Worm (Caenorhabditis elegans) whole organism, L4 larva: ENCODE results near the gene C26D10.7.

ENCODE experiments used
- T20F7.1 ChIP-seq: fragments of 200-800 bp; sonication (Bioruptor generic); optimal IDR thresholded peaks from 2 replicates; lab custom pipeline; 2018; ENCODE audit warnings: mild to moderate bottlenecking, missing genetic modification characterization, missing compliant biosample characterization
- T26A8.4 ChIP-seq: fragments of 200-800 bp; sonication (Bioruptor generic); IDR thresholded peaks from 2 replicates; pipeline ENCODE4 v1.3.6; 2022; ENCODE audit warnings: missing genetic modification characterization, missing compliant biosample characterization
- Y105C5A.15 ChIP-seq: fragments of 200-800 bp; sonication (Bioruptor generic); IDR thresholded peaks from 2 replicates; pipeline ENCODE4 v1.3.6; 2022; ENCODE audit warnings: missing genetic modification characterization, missing compliant biosample characterization
- Y48G9A.11 ChIP-seq: fragments of 200-800 bp; sonication (Bioruptor generic); IDR thresholded peaks from 2 replicates; pipeline ENCODE4 v1.3.6; 2022; ENCODE audit warnings: missing genetic modification reagents, missing genetic modification characterization, missing compliant biosample characterization
- ZK546.5 ChIP-seq, 2 experiments: sonication (generic microtip); optimal IDR thresholded peaks; 2 replicates each; lab custom pipeline; 2017; ENCODE audit warnings: missing biosample characterization in 2 of 2, missing genetic modification characterization in 2 of 2
- ama-1 ChIP-seq: fragments of 150-350 bp; optimal IDR thresholded peaks from 2 replicates; lab custom pipeline; 2014; ENCODE audit warnings: inconsistent platforms, mixed read lengths
- ceh-28 ChIP-seq: fragments of 150-350 bp; optimal IDR thresholded peaks from 2 replicates; lab custom pipeline; 2014; ENCODE audit warnings: missing biosample characterization, missing genetic modification reagents, missing genetic modification characterization
- ceh-44 ChIP-seq: fragments of 200-800 bp; sonication (Bioruptor generic); IDR thresholded peaks from 2 replicates; pipeline ENCODE4 v1.3.6; 2022; ENCODE audit warnings: missing genetic modification reagents, missing genetic modification characterization, missing compliant biosample characterization
- cey-2 ChIP-seq: sonication (generic microtip); optimal IDR thresholded peaks from 3 replicates; lab custom pipeline; 2017; ENCODE audit warnings: missing genetic modification characterization, mild to moderate bottlenecking, missing compliant biosample characterization, antibody characterized with exemption, borderline replicate concordance; ENCODE audit not compliant: insufficient read depth
- ctbp-1 ChIP-seq: fragments of 200-800 bp; sonication (Bioruptor generic); IDR thresholded peaks from 2 replicates; pipeline ENCODE4 v1.3.6; 2022; ENCODE audit warnings: missing genetic modification reagents, missing genetic modification characterization, missing compliant biosample characterization
- dmd-8 ChIP-seq: fragments of 200-800 bp; sonication (Bioruptor generic); IDR thresholded peaks from 2 replicates; pipeline ENCODE4 v1.3.6; 2022; ENCODE audit warnings: missing genetic modification characterization, missing compliant biosample characterization
- duxl-1 ChIP-seq: sonication (generic microtip); optimal IDR thresholded peaks from 2 replicates; lab custom pipeline; 2016; ENCODE audit warnings: mild to moderate bottlenecking, missing genetic modification characterization, moderate library complexity, missing compliant biosample characterization; ENCODE audit not compliant: poor library complexity
- egl-27 ChIP-seq: sonication (generic microtip); optimal IDR thresholded peaks from 3 replicates; lab custom pipeline; 2017; ENCODE audit warnings: missing biosample characterization, missing genetic modification reagents, missing genetic modification characterization
- hlh-30 ChIP-seq: sonication (generic microtip); optimal IDR thresholded peaks from 2 replicates; lab custom pipeline; 2017; ENCODE audit warnings: antibody characterized with exemption, mild to moderate bottlenecking, missing genetic modification characterization, missing compliant biosample characterization; ENCODE audit not compliant: insufficient read depth
- lim-7 ChIP-seq: fragments of 200-800 bp; sonication (Bioruptor generic); IDR thresholded peaks from 2 replicates; pipeline ENCODE4 v1.3.6; 2022; ENCODE audit warnings: missing genetic modification characterization, missing compliant biosample characterization
- lin-1 ChIP-seq: fragments of 200-800 bp; sonication (Bioruptor generic); IDR thresholded peaks from 2 replicates; pipeline ENCODE4 v1.3.6; 2022; ENCODE audit warnings: missing genetic modification reagents, missing genetic modification characterization, missing compliant biosample characterization
- lin-39 ChIP-seq: fragments of 150-350 bp; optimal IDR thresholded peaks from 2 replicates; lab custom pipeline; 2014; ENCODE audit warnings: missing biosample characterization, missing genetic modification reagents, missing genetic modification characterization
- lsy-2 ChIP-seq, 2 experiments: fragments of 150-350 bp in 1 of 2; sonication (generic microtip) in 1 of 2; optimal IDR thresholded peaks; 2 replicates each; lab custom pipeline; 2014 to 2017; ENCODE audit warnings: missing biosample characterization in 2 of 2, missing genetic modification characterization in 2 of 2
- madf-5 ChIP-seq, 2 experiments: fragments of 200-800 bp; sonication (Bioruptor generic); IDR thresholded peaks; 2 replicates each; pipeline ENCODE4 v1.3.6; 2022; ENCODE audit warnings: missing compliant biosample characterization in 2 of 2, missing genetic modification characterization in 2 of 2
- mdl-1 ChIP-seq, 2 experiments: fragments of 150-350 bp in 1 of 2; sonication (generic microtip) in 1 of 2; optimal IDR thresholded peaks; 2 replicates each; lab custom pipeline; 2014 to 2017; ENCODE audit warnings: missing biosample characterization in 2 of 2, missing genetic modification characterization in 2 of 2
- mep-1 ChIP-seq: fragments of 150-350 bp; sonication (generic microtip); optimal IDR thresholded peaks from 3 replicates; lab custom pipeline; 2014; ENCODE audit warnings: missing biosample characterization, missing genetic modification characterization
- mxl-2 ChIP-seq: fragments of 200-800 bp; sonication (Bioruptor generic); conservative IDR thresholded peaks from 2 replicates; pipeline ENCODE4 v1.3.6; 2022; ENCODE audit warnings: missing genetic modification reagents, missing genetic modification characterization, missing compliant biosample characterization
- mxl-3 ChIP-seq: fragments of 200-800 bp; sonication (Bioruptor generic); optimal IDR thresholded peaks from 2 replicates; lab custom pipeline; 2018; ENCODE audit warnings: mild to moderate bottlenecking, missing genetic modification characterization, missing compliant biosample characterization
- nhr-111 ChIP-seq: fragments of 200-800 bp; sonication (Bioruptor generic); optimal IDR thresholded peaks from 2 replicates; lab custom pipeline; 2018; ENCODE audit warnings: mild to moderate bottlenecking, missing genetic modification characterization, missing compliant biosample characterization
- nhr-237 ChIP-seq: sonication (generic microtip); optimal IDR thresholded peaks from 2 replicates; lab custom pipeline; 2017; ENCODE audit warnings: missing biosample characterization, missing genetic modification characterization
- nhr-28 ChIP-seq: fragments of 150-350 bp; optimal IDR thresholded peaks from 2 replicates; lab custom pipeline; 2014; ENCODE audit warnings: missing biosample characterization, missing genetic modification characterization
- nhr-6 ChIP-seq: fragments of 150-350 bp; optimal IDR thresholded peaks from 2 replicates; lab custom pipeline; 2014; ENCODE audit warnings: missing biosample characterization, missing genetic modification characterization
- nhr-76 ChIP-seq: fragments of 150-350 bp; optimal IDR thresholded peaks from 2 replicates; lab custom pipeline; 2014; ENCODE audit warnings: missing biosample characterization, missing genetic modification characterization
- nhr-77 ChIP-seq: fragments of 150-350 bp; optimal IDR thresholded peaks from 2 replicates; lab custom pipeline; 2014; ENCODE audit warnings: missing biosample characterization, missing genetic modification characterization
- php-3 ChIP-seq: fragments of 200-800 bp; sonication (Bioruptor generic); IDR thresholded peaks from 2 replicates; pipeline ENCODE4 v1.3.6; 2022; ENCODE audit warnings: missing genetic modification reagents, missing genetic modification characterization, missing compliant biosample characterization
- set-16 ChIP-seq: fragments of 200-800 bp; sonication (Bioruptor generic); IDR thresholded peaks from 2 replicates; pipeline ENCODE4 v1.3.6; 2022; ENCODE audit warnings: missing genetic modification reagents, missing genetic modification characterization, missing compliant biosample characterization
- skn-1 ChIP-seq: fragments of 150-350 bp; optimal IDR thresholded peaks from 2 replicates; lab custom pipeline; 2014; ENCODE audit warnings: missing biosample characterization, missing genetic modification characterization
- snpc-1.2 ChIP-seq: fragments of 200-800 bp; sonication (Bioruptor generic); IDR thresholded peaks from 2 replicates; pipeline ENCODE4 v1.3.6; 2022; ENCODE audit warnings: missing genetic modification reagents, missing genetic modification characterization, missing compliant biosample characterization
- snpc-4 ChIP-seq: fragments of 150-350 bp; optimal IDR thresholded peaks from 2 replicates; lab custom pipeline; 2014; ENCODE audit warnings: missing biosample characterization, missing genetic modification characterization
- unc-62 ChIP-seq, 3 experiments: fragments of 150-350 bp in 1 of 3; sonication (generic microtip); optimal IDR thresholded peaks in 2 of 3; peaks in 1 of 3; 1 replicate in 1 of 3; 2 replicates in 2 of 3; lab custom pipeline; 2014 to 2017; ENCODE audit warnings: missing biosample characterization in 3 of 3, missing genetic modification characterization in 3 of 3, missing genetic modification reagents in 3 of 3, missing genotype in 1 of 3
- zfp-2 ChIP-seq: sonication (generic microtip); optimal IDR thresholded peaks from 2 replicates; lab custom pipeline; 2016; ENCODE audit warnings: mild to moderate bottlenecking, missing genetic modification characterization, missing compliant biosample characterization

C26D10.7 gene

DNA sequence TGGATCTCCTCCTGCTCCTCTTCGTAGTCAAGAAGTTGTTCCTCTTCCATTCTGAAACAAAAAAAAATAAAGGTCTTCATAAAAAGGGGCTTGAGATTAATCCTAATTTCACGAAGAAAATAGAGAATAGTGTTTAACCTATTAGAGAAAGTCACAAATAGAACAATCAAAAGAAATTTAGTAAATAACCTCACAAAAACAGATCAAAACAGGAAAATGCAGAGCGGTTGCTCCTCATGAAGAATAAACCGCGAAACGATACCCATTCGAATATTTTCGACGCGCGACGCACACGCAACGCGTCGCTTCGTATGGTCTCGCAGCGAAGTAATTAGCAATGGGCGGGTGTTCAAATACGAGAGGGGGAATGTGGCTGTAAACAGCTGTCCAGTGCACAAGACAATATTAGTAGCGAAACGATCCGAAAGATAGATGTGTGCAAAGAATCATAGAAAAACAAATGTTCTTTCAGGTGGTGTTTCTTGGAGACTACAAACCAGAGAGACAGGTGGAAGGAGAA lies 4.9 kb upstream of the C26D10.7 start, which contains the start of gene hel-1 (continued):
- TF ChIP-seq ZK546.5 (tag; optimal IDR thresholded peaks at IDR 0.05; lab: Kevin White, UChicago) (no peak), hlh-30 (tag; lab: Kevin White, UChicago) (peak; percentile 64), skn-1 (no peak), ceh-44 (no peak), T26A8.4 (GFP tag; lab: Robert Waterston, UW) (no peak), nhr-77 (peak; percentile 23), mxl-3 (GFP tag; lab: Kevin White, UChicago) (peak; percentile 22), nhr-76 (tag; lab: Kevin White, UChicago) (no peak), snpc-4 (no peak), madf-5 (GFP tag; IDR thresholded peaks at IDR 0.05; lab: Robert Waterston, UW) (no peak), php-3 (GFP tag; lab: Robert Waterston, UW) (no peak), lin-1 (GFP tag; lab: Robert Waterston, UW) (0 out of 2 replicates have a peak, but pooled peaks have one; percentile 36), Y48G9A.11 (GFP tag; lab: Robert Waterston, UW) (no peak), cey-2 (tag; lab: Kevin White, UChicago) (no peak), lsy-2 (tag; optimal IDR thresholded peaks at IDR 0.05; lab: Kevin White, UChicago) (peak; percentile 42 to 88), snpc-1.2 (GFP tag; lab: Robert Waterston, UW) (no peak), Y105C5A.15 (no peak), nhr-28 (peak; percentile 30), lim-7 (GFP tag; lab: Robert Waterston, UW) (no peak), duxl-1 (tag; lab: Kevin White, UChicago) (no peak), nhr-237 (tag; lab: Kevin White, UChicago) (no peak), ceh-28 (tag; lab: Kevin White, UChicago) (no peak), dmd-8 (GFP tag; lab: Robert Waterston, UW) (no peak), mep-1 (tag; lab: Kevin White, UChicago) (no peak), ctbp-1 (0 out of 2 replicates have a peak, but pooled peaks have one; percentile 39), mxl-2 (GFP tag; lab: Robert Waterston, UW) (no peak), ama-1 (lab: Kevin White, UChicago) (peak; percentile 38)
- TF ChIP-seq, all 104 proteins: peak for 32

- TF ChIP-seq mdl-1 (tag; optimal IDR thresholded peaks at IDR 0.05; lab: Kevin White, UChicago) (peak in 1 of 2 experiments; percentile 3), nhr-6 (no peak), hlh-30 (tag; lab: Kevin White, UChicago) (peak; percentile 24), zfp-2 (no peak), mxl-3 (GFP tag; lab: Kevin White, UChicago) (peak; percentile 48), set-16 (GFP tag; lab: Robert Waterston, UW) (no peak)
Measured at ce11 chrII:8329462-8329861, 4.3 kb upstream of the C26D10.7 start, which contains the start of gene C26D10.4. TSS of gene C26D10.4 (plus strand) at chrII:8329762.

- TF ChIP-seq lin-39 (no peak), unc-62 (GFP tag; optimal IDR thresholded peaks at IDR 0.05 in 1 of 2; lab: Kevin White, UChicago) (peak in 1 of 2 experiments; percentile 93), unc-62 (tag; optimal IDR thresholded peaks at IDR 0.05; lab: Kevin White, UChicago) (no peak), egl-27 (tag; lab: Kevin White, UChicago) (no peak), T20F7.1 (GFP tag; lab: Kevin White, UChicago) (no peak)
Measured at ce11 chrII:8339108-8339507, 5.4 kb downstream of the C26D10.7 start.

- TF ChIP-seq unc-62 (GFP tag; optimal IDR thresholded peaks at IDR 0.05 in 1 of 2; lab: Kevin White, UChicago): peak in 1 of 2 experiments; percentile 70
- no peak for TF ChIP-seq unc-62 (tag; optimal IDR thresholded peaks at IDR 0.05; lab: Kevin White, UChicago)
- no peak for TF ChIP-seq nhr-111 (GFP tag; lab: Kevin White, UChicago)
- TF ChIP-seq, all 104 proteins: peak for 1
Measured at ce11 chrII:8344803-8345202, 11.1 kb downstream of the C26D10.7 start.
